Worm (Caenorhabditis elegans) whole organism, young adult: ENCODE measurements around the gene ser-2.

Experiments
- F57C9.4 ChIP-seq: sonication (generic microtip); optimal IDR thresholded peaks from 2 replicates; lab custom pipeline; 2017; ENCODE audit warnings: mild to moderate bottlenecking, missing genetic modification characterization, missing compliant biosample characterization
- akir-1 ChIP-seq: fragments of 200-800 bp; sonication (Bioruptor generic); optimal IDR thresholded peaks from 2 replicates; lab custom pipeline; 2018; ENCODE audit warnings: mild to moderate bottlenecking, missing genetic modification characterization, moderate library complexity, missing compliant biosample characterization

DNA sequence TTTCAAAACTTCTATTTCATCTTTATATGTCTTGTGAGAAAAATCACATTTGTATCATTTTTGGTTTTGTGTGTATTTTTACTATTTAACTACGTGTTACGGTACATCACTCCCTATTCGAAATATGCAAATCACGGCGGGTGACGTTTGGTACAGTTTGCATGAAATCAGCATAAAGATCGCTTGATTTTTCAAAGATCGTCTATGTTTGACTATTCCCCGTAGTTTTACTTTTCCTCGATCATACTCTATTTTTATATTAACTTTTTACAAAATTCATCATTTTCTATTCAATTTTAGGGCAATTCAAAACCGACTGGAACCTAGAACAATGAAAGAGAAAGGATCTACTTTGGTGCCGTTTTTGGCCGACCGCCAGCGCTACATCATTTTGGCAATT, 27.9 kb upstream of the ser-2 start, which contains the start of gene Y15E3A.4:
- TF ChIP-seq akir-1 (GFP tag; lab: Kevin White, UChicago) (no peak), F57C9.4 (tag; lab: Kevin White, UChicago) (no peak)
